Worm (Caenorhabditis elegans) whole organism, L1 larva: ENCODE results near the gene B0416.7.

Experiments used
- C16A3.4 ChIP-seq: fragments of 150-350 bp; optimal IDR thresholded peaks from 2 replicates; lab custom pipeline; 2014; ENCODE audit warnings: missing biosample characterization, missing genetic modification characterization
- C34B4.2 ChIP-seq: sonication (generic microtip); optimal IDR thresholded peaks from 2 replicates; lab custom pipeline; 2017; ENCODE audit warnings: mild to moderate bottlenecking, missing genetic modification characterization, missing compliant biosample characterization
- F16B12.6 ChIP-seq: fragments of 150-350 bp; optimal IDR thresholded peaks from 2 replicates; lab custom pipeline; 2014; ENCODE audit warnings: missing biosample characterization, missing genetic modification characterization
- blmp-1 ChIP-seq: fragments of 150-350 bp; optimal IDR thresholded peaks from 2 replicates; lab custom pipeline; 2014; ENCODE audit warnings: missing biosample characterization, missing genetic modification characterization
- ceh-8 ChIP-seq: fragments of 200-800 bp; sonication (Bioruptor generic); optimal IDR thresholded peaks from 2 replicates; lab custom pipeline; 2018; ENCODE audit warnings: mild to moderate bottlenecking, missing genetic modification characterization, moderate library complexity, missing compliant biosample characterization
- ceh-82 ChIP-seq, 3 experiments: fragments of 150-350 bp in 1 of 3; sonication (generic microtip) in 2 of 3; optimal IDR thresholded peaks; 2 replicates each; lab custom pipeline; 2014 to 2017; ENCODE audit warnings: missing biosample characterization in 3 of 3, missing genetic modification characterization in 3 of 3
- ceh-90 ChIP-seq: sonication (generic microtip); optimal IDR thresholded peaks from 2 replicates; lab custom pipeline; 2016; ENCODE audit warnings: missing genetic modification characterization, missing compliant biosample characterization
- dpl-1 ChIP-seq, 3 experiments: fragments of 150-350 bp in 2 of 3; sonication (generic microtip) in 1 of 3; optimal IDR thresholded peaks; 2 replicates each; lab custom pipeline; 2014 to 2017; ENCODE audit warnings: missing biosample characterization in 3 of 3, missing genetic modification characterization in 3 of 3, missing genetic modification reagents in 3 of 3
- dsc-1 ChIP-seq: sonication (generic microtip); optimal IDR thresholded peaks from 2 replicates; lab custom pipeline; 2016; ENCODE audit warnings: mild to moderate bottlenecking, missing genetic modification characterization, missing compliant biosample characterization
- efl-1 ChIP-seq, 4 experiments: fragments of 150-350 bp; optimal IDR thresholded peaks in 3 of 4; peaks in 1 of 4; 1 replicate in 1 of 4; 2 replicates in 3 of 4; lab custom pipeline; 2014; ENCODE audit warnings: missing biosample characterization in 2 of 4, missing genetic modification characterization in 2 of 4, missing genetic modification reagents in 2 of 4
- efl-3 ChIP-seq: fragments of 200-800 bp; sonication (Bioruptor generic); optimal IDR thresholded peaks from 2 replicates; lab custom pipeline; 2018; ENCODE audit warnings: mild to moderate bottlenecking, missing genetic modification characterization, missing compliant biosample characterization
- elt-3 ChIP-seq, 6 experiments: fragments of 150-350 bp in 1 of 6; sonication (generic microtip); optimal IDR thresholded peaks; 2 replicates each; lab custom pipeline; 2017 to 2018; ENCODE audit warnings: missing biosample characterization in 6 of 6, missing genetic modification characterization in 6 of 6, inconsistent platforms in 1 of 6
- ets-5 ChIP-seq: fragments of 200-800 bp; sonication (Bioruptor generic); IDR thresholded peaks from 2 replicates; pipeline ENCODE4 v1.3.6; 2022; ENCODE audit warnings: missing genetic modification characterization, missing compliant biosample characterization
- fkh-8 ChIP-seq: sonication (generic microtip); optimal IDR thresholded peaks from 2 replicates; lab custom pipeline; 2016; ENCODE audit warnings: mild to moderate bottlenecking, missing genetic modification characterization, missing compliant biosample characterization
- hlh-17 ChIP-seq: fragments of 200-800 bp; sonication (Bioruptor generic); optimal IDR thresholded peaks from 2 replicates; lab custom pipeline; 2018; ENCODE audit warnings: missing genetic modification characterization, mild to moderate bottlenecking, missing compliant biosample characterization, moderate library complexity, borderline replicate concordance
- hpl-2 ChIP-seq: fragments of 150-350 bp; optimal IDR thresholded peaks from 2 replicates; lab custom pipeline; 2014; ENCODE audit warnings: missing biosample characterization, missing genetic modification reagents, missing genetic modification characterization
- irx-1 ChIP-seq: sonication (generic microtip); optimal IDR thresholded peaks from 2 replicates; lab custom pipeline; 2016; ENCODE audit warnings: missing genetic modification characterization, missing compliant biosample characterization
- isw-1 ChIP-seq: fragments of 200-800 bp; sonication (Bioruptor generic); IDR thresholded peaks from 2 replicates; pipeline ENCODE4 v1.3.6; 2022; ENCODE audit warnings: missing genetic modification characterization, missing compliant biosample characterization
- lin-13 ChIP-seq: fragments of 150-350 bp; optimal IDR thresholded peaks from 2 replicates; lab custom pipeline; 2014; ENCODE audit warnings: missing biosample characterization, missing genetic modification reagents, missing genetic modification characterization
- lin-14 ChIP-seq: fragments of 200-800 bp; sonication (Bioruptor generic); optimal IDR thresholded peaks from 2 replicates; lab custom pipeline; 2018; ENCODE audit warnings: mild to moderate bottlenecking, missing genetic modification characterization, moderate library complexity, missing compliant biosample characterization
- lsy-2 ChIP-seq, 2 experiments: fragments of 150-350 bp; optimal IDR thresholded peaks; 2 replicates each; lab custom pipeline; 2014; ENCODE audit warnings: missing biosample characterization in 2 of 2, missing genetic modification characterization in 2 of 2
- mab-9 ChIP-seq: fragments of 200-800 bp; sonication (Bioruptor generic); IDR thresholded peaks from 2 replicates; pipeline ENCODE4 v1.3.6; 2022; ENCODE audit warnings: missing genetic modification reagents, missing genetic modification characterization, missing compliant biosample characterization
- mdl-1 ChIP-seq, 2 experiments: fragments of 150-350 bp; optimal IDR thresholded peaks; 2 replicates each; lab custom pipeline; 2014 to 2017; ENCODE audit warnings: missing biosample characterization in 2 of 2, missing genetic modification characterization in 2 of 2, inconsistent platforms in 1 of 2
- mef-2 ChIP-seq: fragments of 150-350 bp; optimal IDR thresholded peaks from 2 replicates; lab custom pipeline; 2014; ENCODE audit warnings: missing biosample characterization, missing genetic modification characterization
- mep-1 ChIP-seq: fragments of 150-350 bp; optimal IDR thresholded peaks from 2 replicates; lab custom pipeline; 2014; ENCODE audit warnings: missing biosample characterization, missing genetic modification characterization
- nhr-19 ChIP-seq: fragments of 200-800 bp; sonication (Bioruptor generic); conservative IDR thresholded peaks from 2 replicates; pipeline ENCODE4 v1.3.6; 2022; ENCODE audit warnings: missing genetic modification characterization, missing compliant biosample characterization
- nhr-20 ChIP-seq: sonication (generic microtip); optimal IDR thresholded peaks from 2 replicates; lab custom pipeline; 2016; ENCODE audit warnings: mild to moderate bottlenecking, missing genetic modification characterization, missing compliant biosample characterization
- nhr-47 ChIP-seq: sonication (generic microtip); optimal IDR thresholded peaks from 2 replicates; lab custom pipeline; 2016; ENCODE audit warnings: mild to moderate bottlenecking, missing genetic modification characterization, moderate library complexity, missing compliant biosample characterization
- nhr-71 ChIP-seq: sonication (generic microtip); optimal IDR thresholded peaks from 2 replicates; lab custom pipeline; 2016; ENCODE audit warnings: mild to moderate bottlenecking, missing genetic modification characterization, moderate library complexity, missing compliant biosample characterization
- nhr-77 ChIP-seq: fragments of 150-350 bp; optimal IDR thresholded peaks from 2 replicates; lab custom pipeline; 2014; ENCODE audit warnings: missing biosample characterization, missing genetic modification characterization
- nhr-84 ChIP-seq: sonication (generic microtip); optimal IDR thresholded peaks from 2 replicates; lab custom pipeline; 2017; ENCODE audit warnings: missing biosample characterization, missing genetic modification characterization
- nhr-85 ChIP-seq: sonication (generic microtip); peaks from one replicate; lab custom pipeline; 2016; ENCODE audit warnings: missing genetic modification characterization, inconsistent platforms, missing compliant biosample characterization
- nhr-90 ChIP-seq: sonication (generic microtip); optimal IDR thresholded peaks from 2 replicates; lab custom pipeline; 2016; ENCODE audit warnings: mild to moderate bottlenecking, missing genetic modification characterization, missing compliant biosample characterization; ENCODE audit not compliant: poor library complexity
- pax-3 ChIP-seq: fragments of 200-800 bp; sonication (Bioruptor generic); optimal IDR thresholded peaks from 2 replicates; lab custom pipeline; 2018; ENCODE audit warnings: mild to moderate bottlenecking, missing genetic modification characterization, moderate library complexity, missing compliant biosample characterization
- rnt-1 ChIP-seq: sonication (generic microtip); optimal IDR thresholded peaks from 2 replicates; lab custom pipeline; 2016; ENCODE audit warnings: mild to moderate bottlenecking, missing genetic modification characterization, moderate library complexity, missing compliant biosample characterization
- skn-1 ChIP-seq: fragments of 150-350 bp; optimal IDR thresholded peaks from 2 replicates; lab custom pipeline; 2014; ENCODE audit warnings: missing biosample characterization, missing genetic modification characterization
- snu-23 ChIP-seq: sonication (generic microtip); optimal IDR thresholded peaks from 2 replicates; lab custom pipeline; 2016; ENCODE audit warnings: missing genetic modification characterization, missing compliant biosample characterization
- sox-4 ChIP-seq: sonication (generic microtip); optimal IDR thresholded peaks from 2 replicates; lab custom pipeline; 2016; ENCODE audit warnings: missing genetic modification characterization, missing compliant biosample characterization
- sup-37 ChIP-seq: fragments of 200-800 bp; sonication (Bioruptor generic); optimal IDR thresholded peaks from 2 replicates; lab custom pipeline; 2018; ENCODE audit warnings: mild to moderate bottlenecking, missing genetic modification characterization, missing compliant biosample characterization
- swsn-7 ChIP-seq: sonication (generic microtip); optimal IDR thresholded peaks from 2 replicates; lab custom pipeline; 2016; ENCODE audit warnings: missing genetic modification characterization, missing compliant biosample characterization
- tlp-1 ChIP-seq: fragments of 150-350 bp; optimal IDR thresholded peaks from 2 replicates; lab custom pipeline; 2014; ENCODE audit warnings: missing biosample characterization, missing genetic modification characterization
- unc-130 ChIP-seq: fragments of 150-350 bp; optimal IDR thresholded peaks from 2 replicates; lab custom pipeline; 2017; ENCODE audit warnings: missing biosample characterization, missing genetic modification characterization, inconsistent platforms
- unc-62 ChIP-seq: fragments of 150-350 bp; optimal IDR thresholded peaks from 2 replicates; lab custom pipeline; 2014; ENCODE audit warnings: missing biosample characterization, missing genetic modification reagents, missing genetic modification characterization
- unc-86 ChIP-seq: sonication (generic microtip); optimal IDR thresholded peaks from 2 replicates; lab custom pipeline; 2016; ENCODE audit warnings: missing genetic modification characterization, missing compliant biosample characterization
- xbp-1 ChIP-seq: sonication (generic microtip); optimal IDR thresholded peaks from 2 replicates; lab custom pipeline; 2016; ENCODE audit warnings: missing genetic modification characterization, missing compliant biosample characterization
- zag-1 ChIP-seq: fragments of 150-350 bp; optimal IDR thresholded peaks from 2 replicates; lab custom pipeline; 2014; ENCODE audit warnings: missing biosample characterization, missing genetic modification characterization
- ztf-4 ChIP-seq: fragments of 150-350 bp; optimal IDR thresholded peaks from 2 replicates; lab custom pipeline; 2014; ENCODE audit warnings: missing biosample characterization, missing genetic modification characterization

Gene B0416.7

ce11 chrX:9297834-9298233 is at the start of gene B0416.7:
Gene B0416.7, minus strand, starts transcription at chrX:9297934.
- no peak for TF ChIP-seq snu-23 (GFP tag; lab: Kevin White, UChicago)
- TF ChIP-seq efl-1 (optimal IDR thresholded peaks at IDR 0.05; lab: Kevin White, UChicago), result no peak
- peak in 1 of 2 experiments; percentile 36 for TF ChIP-seq efl-1 (GFP tag; optimal IDR thresholded peaks at IDR 0.05 in 1 of 2; lab: Kevin White, UChicago)
- no peak for TF ChIP-seq lin-13 (GFP tag; lab: Kevin White, UChicago)
- peak; percentile 5 for TF ChIP-seq lin-14 (GFP tag; lab: Kevin White, UChicago)
- TF ChIP-seq nhr-85 (tag; lab: Kevin White, UChicago), result peak; percentile 77

ce11 chrX:9338375-9338774 is 40.6 kb upstream of the B0416.7 start, which contains the start of gene apa-2:
Gene apa-2, plus strand, starts transcription at chrX:9338675.
- TF ChIP-seq efl-1 (optimal IDR thresholded peaks at IDR 0.05; lab: Kevin White, UChicago), result no peak
- TF ChIP-seq efl-1 (GFP tag; optimal IDR thresholded peaks at IDR 0.05 in 1 of 2; lab: Kevin White, UChicago), result peak in 1 of 2 experiments; percentile 52
- no peak for TF ChIP-seq hlh-17 (GFP tag; lab: Kevin White, UChicago)

- TF ChIP-seq irx-1 (tag; lab: Kevin White, UChicago) (peak; percentile 22), C34B4.2 (tag; lab: Kevin White, UChicago) (no peak), F16B12.6 (tag; lab: Kevin White, UChicago) (peak; percentile 92), nhr-71 (peak; percentile 73), mab-9 (GFP tag; lab: Robert Waterston, UW) (peak; percentile 56), lin-14 (GFP tag; lab: Kevin White, UChicago) (peak; percentile 90), ceh-90 (no peak), dpl-1 (GFP tag; optimal IDR thresholded peaks at IDR 0.05; lab: Kevin White, UChicago) (peak in 2 of 3 experiments; percentile 13 to 33), nhr-85 (tag; lab: Kevin White, UChicago) (peak; percentile 79), unc-86 (tag; lab: Kevin White, UChicago) (peak; percentile 65), nhr-19 (peak; percentile 47; the same call in 1 of the 2 replicates), isw-1 (GFP tag; lab: Robert Waterston, UW) (peak; percentile 66), pax-3 (no peak), ceh-82 (tag; optimal IDR thresholded peaks at IDR 0.05; lab: Kevin White, UChicago) (peak; percentile 31 to 91 (median 48)), snu-23 (GFP tag; lab: Kevin White, UChicago) (peak; percentile 74), sup-37 (GFP tag; lab: Kevin White, UChicago) (no peak), swsn-7 (peak; percentile 69), tlp-1 (tag; lab: Kevin White, UChicago) (no peak), efl-1 (optimal IDR thresholded peaks at IDR 0.05; lab: Kevin White, UChicago) (peak; percentile 35 to 56), efl-1 (GFP tag; optimal IDR thresholded peaks at IDR 0.05 in 1 of 2; lab: Kevin White, UChicago) (peak; percentile 32 to 61), mef-2 (no peak), rnt-1 (peak; percentile 52), efl-3 (GFP tag; lab: Kevin White, UChicago) (no peak), lsy-2 (tag; optimal IDR thresholded peaks at IDR 0.05; lab: Kevin White, UChicago) (peak; percentile 46 to 69), dsc-1 (tag; lab: Kevin White, UChicago) (no peak), nhr-20 (tag; lab: Kevin White, UChicago) (peak; percentile 51), zag-1 (tag; lab: Kevin White, UChicago) (no peak), unc-130 (tag; lab: Kevin White, UChicago) (no peak), unc-62 (GFP tag; lab: Kevin White, UChicago) (no peak), ceh-8 (GFP tag; lab: Kevin White, UChicago) (no peak), xbp-1 (tag; lab: Kevin White, UChicago) (peak; percentile 59), mdl-1 (tag; optimal IDR thresholded peaks at IDR 0.05; lab: Kevin White, UChicago) (peak in 1 of 2 experiments; percentile 51), C16A3.4 (tag; lab: Kevin White, UChicago) (peak; percentile 64), blmp-1 (tag; lab: Kevin White, UChicago) (peak; percentile 65), elt-3 (tag; optimal IDR thresholded peaks at IDR 0.05; lab: Kevin White, UChicago) (peak in 1 of 6 experiments; percentile 19), nhr-77 (tag; lab: Kevin White, UChicago) (peak; percentile 32), skn-1 (tag; lab: Kevin White, UChicago) (no peak), fkh-8 (tag; lab: Kevin White, UChicago) (peak; percentile 68), sox-4 (tag; lab: Kevin White, UChicago) (no peak), mep-1 (tag; lab: Kevin White, UChicago) (peak; percentile 73), nhr-47 (tag; lab: Kevin White, UChicago) (peak; percentile 69), nhr-84 (tag; lab: Kevin White, UChicago) (no peak), ztf-4 (tag; lab: Kevin White, UChicago) (no peak), hpl-2 (GFP tag; lab: Kevin White, UChicago) (no peak), ets-5 (GFP tag; lab: Robert Waterston, UW) (no peak), nhr-90 (tag; lab: Kevin White, UChicago) (peak; percentile 4)
These were observed 40.1 kb upstream of the B0416.7 start for ce11 chrX:9337832-9338231.
